Worm (Caenorhabditis elegans) whole organism, early embryonic: ENCODE measurements around the gene lron-3.
A peak's percentile ranks its signal among the peaks of the same experiment; 100 is the strongest.

Experiments
- B0310.2 ChIP-seq: sonication (generic microtip); optimal IDR thresholded peaks from 2 replicates; lab custom pipeline; 2016; ENCODE audit warnings: mild to moderate bottlenecking, missing genetic modification characterization, missing compliant biosample characterization
- F13C5.2 ChIP-seq: sonication (generic microtip); optimal IDR thresholded peaks from 2 replicates; lab custom pipeline; 2017; ENCODE audit warnings: mild to moderate bottlenecking, missing genetic modification characterization, inconsistent platforms, missing compliant biosample characterization
- aly-1 ChIP-seq: sonication (generic microtip); optimal IDR thresholded peaks from 2 replicates; lab custom pipeline; 2016; ENCODE audit warnings: missing genetic modification characterization, missing compliant biosample characterization
- ama-1 ChIP-seq: fragments of 150-350 bp; optimal IDR thresholded peaks from 2 replicates; lab custom pipeline; 2014
- ceh-13 ChIP-seq: fragments of 200-800 bp; sonication (Bioruptor generic); optimal IDR thresholded peaks from 2 replicates; lab custom pipeline; 2018; ENCODE audit warnings: mild to moderate bottlenecking, missing genetic modification characterization, missing compliant biosample characterization
- ceh-36 ChIP-seq: sonication (generic microtip); optimal IDR thresholded peaks from 2 replicates; lab custom pipeline; 2016; ENCODE audit warnings: missing genetic modification characterization, inconsistent platforms, missing compliant biosample characterization
- ets-7 ChIP-seq: sonication (generic microtip); optimal IDR thresholded peaks from 2 replicates; lab custom pipeline; 2016; ENCODE audit warnings: missing genotype, missing genetic modification characterization, missing compliant biosample characterization
- flt-1 ChIP-seq: fragments of 200-800 bp; sonication (Bioruptor generic); IDR thresholded peaks from 2 replicates; pipeline ENCODE4 v1.3.6; 2022; ENCODE audit warnings: missing genetic modification characterization, missing compliant biosample characterization
- hmbx-1 ChIP-seq: sonication (generic microtip); optimal IDR thresholded peaks from 2 replicates; lab custom pipeline; 2016; ENCODE audit warnings: mild to moderate bottlenecking, missing genetic modification characterization, missing compliant biosample characterization
- hmg-4 ChIP-seq: fragments of 200-800 bp; sonication (Bioruptor generic); optimal IDR thresholded peaks from 2 replicates; lab custom pipeline; 2018; ENCODE audit warnings: mild to moderate bottlenecking, missing genetic modification characterization, missing compliant biosample characterization
- hnd-1 ChIP-seq: sonication (generic microtip); optimal IDR thresholded peaks from 2 replicates; lab custom pipeline; 2016; ENCODE audit warnings: missing genetic modification characterization, missing compliant biosample characterization
- pes-1 ChIP-seq: fragments of 200-800 bp; sonication (Bioruptor generic); IDR thresholded peaks from 2 replicates; pipeline ENCODE4 v1.3.6; 2022; ENCODE audit warnings: missing genetic modification reagents, missing genetic modification characterization, missing compliant biosample characterization
- scrt-1 ChIP-seq: fragments of 200-800 bp; sonication (Bioruptor generic); IDR thresholded peaks from 2 replicates; pipeline ENCODE4 v1.3.6; 2022; ENCODE audit warnings: missing genetic modification characterization, missing compliant biosample characterization
- sea-1 ChIP-seq: fragments of 200-800 bp; sonication (Bioruptor generic); conservative IDR thresholded peaks from 2 replicates; pipeline ENCODE4 v1.3.6; 2022; ENCODE audit warnings: missing genetic modification characterization, missing compliant biosample characterization
- tbx-11 ChIP-seq: fragments of 200-800 bp; sonication (Bioruptor generic); IDR thresholded peaks from 2 replicates; pipeline ENCODE4 v1.3.6; 2022; ENCODE audit warnings: missing genetic modification characterization, missing compliant biosample characterization
- tbx-37 ChIP-seq: fragments of 200-800 bp; sonication (Bioruptor generic); conservative IDR thresholded peaks from 2 replicates; pipeline ENCODE4 v1.3.6; 2022; ENCODE audit warnings: missing genetic modification reagents, missing genetic modification characterization, missing compliant biosample characterization
- tra-4 ChIP-seq: sonication (generic microtip); optimal IDR thresholded peaks from 2 replicates; lab custom pipeline; 2017; ENCODE audit warnings: missing genetic modification characterization, missing compliant biosample characterization

Gene lron-3

ce11 chrX:15515798-15516197 lies 42.0 kb downstream of the lron-3 start:
- TF ChIP-seq ceh-13 (GFP tag; lab: Kevin White, UChicago) (no peak), pes-1 (GFP tag; lab: Robert Waterston, UW) (0 out of 2 replicates have a peak, but pooled peaks have one; percentile 56)

- no peak for TF ChIP-seq F13C5.2 (tag; lab: Kevin White, UChicago)
- TF ChIP-seq ama-1 (lab: Kevin White, UChicago), result no peak
- no peak for TF ChIP-seq tra-4 (tag; lab: Kevin White, UChicago)
- no peak for TF ChIP-seq hmg-4 (GFP tag; lab: Kevin White, UChicago)
- no peak for TF ChIP-seq flt-1
- TF ChIP-seq ceh-36 (tag; lab: Kevin White, UChicago), result no peak
- TF ChIP-seq aly-1 (tag; lab: Kevin White, UChicago), result no peak
- no peak for TF ChIP-seq ets-7
- TF ChIP-seq sea-1 (GFP tag; lab: Robert Waterston, UW), result no peak
- no peak for TF ChIP-seq hnd-1 (tag; lab: Kevin White, UChicago)
- TF ChIP-seq scrt-1 (GFP tag; lab: Robert Waterston, UW), result no peak
- TF ChIP-seq ceh-13 (GFP tag; lab: Kevin White, UChicago), result no peak
- no peak for TF ChIP-seq pes-1 (GFP tag; lab: Robert Waterston, UW)
- TF ChIP-seq tbx-11, result no peak
- TF ChIP-seq B0310.2 (tag; lab: Kevin White, UChicago), result no peak
- TF ChIP-seq tbx-37 (GFP tag; lab: Robert Waterston, UW), result no peak
- no peak for TF ChIP-seq hmbx-1 (tag; lab: Kevin White, UChicago)
Measured at ce11 chrX:15514547-15514946, 43.2 kb downstream of the lron-3 start.

- TF ChIP-seq ceh-13 (GFP tag; lab: Kevin White, UChicago) (no peak), pes-1 (GFP tag; lab: Robert Waterston, UW) (no peak), B0310.2 (tag; lab: Kevin White, UChicago) (no peak), ets-7 (no peak), tbx-11 (no peak), ceh-36 (tag; lab: Kevin White, UChicago) (no peak), tbx-37 (GFP tag; lab: Robert Waterston, UW) (no peak), aly-1 (tag; lab: Kevin White, UChicago) (no peak), sea-1 (GFP tag; lab: Robert Waterston, UW) (no peak), hnd-1 (tag; lab: Kevin White, UChicago) (no peak), flt-1 (no peak), scrt-1 (GFP tag; lab: Robert Waterston, UW) (no peak), F13C5.2 (tag; lab: Kevin White, UChicago) (no peak)
Measured at ce11 chrX:15509681-15510080, 48.1 kb downstream of the lron-3 start, which contains the start of gene eat-20. Gene eat-20 (plus strand): TSS chrX:15510011.

ce11 chrX:15507830-15508347 lies 49.9 kb downstream of the lron-3 start, which contains the start of gene zipt-7.2:
Gene zipt-7.2 (minus strand): TSS chrX:15507880.
- no peak for TF ChIP-seq sea-1 (GFP tag; lab: Robert Waterston, UW)
- TF ChIP-seq ets-7, result no peak
- TF ChIP-seq hmg-4 (GFP tag; lab: Kevin White, UChicago), result peak; percentile 9
- TF ChIP-seq aly-1 (tag; lab: Kevin White, UChicago), result no peak
- no peak for TF ChIP-seq B0310.2 (tag; lab: Kevin White, UChicago)
- no peak for TF ChIP-seq tbx-11
- no peak for TF ChIP-seq ceh-36 (tag; lab: Kevin White, UChicago)
- no peak for TF ChIP-seq F13C5.2 (tag; lab: Kevin White, UChicago)

- TF ChIP-seq scrt-1 (GFP tag; lab: Robert Waterston, UW), result no peak
- no peak for TF ChIP-seq B0310.2 (tag; lab: Kevin White, UChicago)
- no peak for TF ChIP-seq ama-1 (lab: Kevin White, UChicago)
- TF ChIP-seq ceh-36 (tag; lab: Kevin White, UChicago), result no peak
- TF ChIP-seq F13C5.2 (tag; lab: Kevin White, UChicago), result no peak
- TF ChIP-seq hmbx-1 (tag; lab: Kevin White, UChicago), result no peak
- no peak for TF ChIP-seq aly-1 (tag; lab: Kevin White, UChicago)
- no peak for TF ChIP-seq tbx-37 (GFP tag; lab: Robert Waterston, UW)
- TF ChIP-seq flt-1, result no peak
- no peak for TF ChIP-seq pes-1 (GFP tag; lab: Robert Waterston, UW)
Measured at ce11 chrX:15504795-15505194, 53.0 kb downstream of the lron-3 start, which contains the start of gene tbh-1. Gene tbh-1 (minus strand): TSS chrX:15504895.

ce11 chrX:15502455-15503174 lies 55.1 kb downstream of the lron-3 start, which contains the start of gene H13N06.7:
Gene H13N06.7 (plus strand): TSS chrX:15503124.
- TF ChIP-seq hmg-4 (GFP tag; lab: Kevin White, UChicago) (no peak), sea-1 (GFP tag; lab: Robert Waterston, UW) (no peak), ama-1 (lab: Kevin White, UChicago) (no peak), aly-1 (tag; lab: Kevin White, UChicago) (no peak), pes-1 (GFP tag; lab: Robert Waterston, UW) (no peak)

- no peak for TF ChIP-seq tbx-11
- TF ChIP-seq pes-1 (GFP tag; lab: Robert Waterston, UW), result no peak
- no peak for TF ChIP-seq tbx-37 (GFP tag; lab: Robert Waterston, UW)
- no peak for TF ChIP-seq aly-1 (tag; lab: Kevin White, UChicago)
- no peak for TF ChIP-seq ceh-36 (tag; lab: Kevin White, UChicago)
- no peak for TF ChIP-seq hmbx-1 (tag; lab: Kevin White, UChicago)
- no peak for TF ChIP-seq scrt-1 (GFP tag; lab: Robert Waterston, UW)
- TF ChIP-seq F13C5.2 (tag; lab: Kevin White, UChicago), result no peak
- no peak for TF ChIP-seq sea-1 (GFP tag; lab: Robert Waterston, UW)
- TF ChIP-seq ceh-13 (GFP tag; lab: Kevin White, UChicago), result no peak
- TF ChIP-seq ets-7, result no peak
- TF ChIP-seq tra-4 (tag; lab: Kevin White, UChicago), result no peak
Measured at ce11 chrX:15496927-15497605, 60.7 kb downstream of the lron-3 start, which contains the start of gene suox-1. Gene suox-1 (plus strand): TSS chrX:15497555.
